Fruit fly (Drosophila melanogaster): ENCODE measurements around the gene primo-2.

Gene primo-2

DNA sequence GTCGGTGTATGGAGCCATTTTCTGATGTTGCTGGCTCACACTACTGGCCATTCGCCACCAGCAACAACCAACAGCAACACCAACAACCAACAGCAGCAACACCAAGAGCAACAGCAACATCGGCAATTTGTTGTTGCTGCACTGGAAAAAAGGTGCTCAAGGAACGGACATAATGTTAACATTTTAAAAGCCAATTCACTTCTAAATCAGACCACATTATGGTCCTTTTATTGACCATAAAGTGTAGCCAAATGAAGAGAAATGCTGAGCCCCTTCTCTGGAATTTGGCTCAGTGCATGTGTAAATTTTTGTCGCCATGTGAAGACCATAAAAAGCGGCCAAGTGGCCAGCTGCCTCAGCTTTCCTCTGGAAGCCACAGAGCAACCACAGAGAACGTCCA is 5.2 kb upstream of the primo-2 start (continued):
- TF ChIP-seq salr (GFP tag; optimal IDR thresholded peaks at IDR 0.05) (peak; percentile 64 to 77), CG8632 (GFP tag; optimal IDR thresholded peaks at IDR 0.05) (peak; percentile 57), CG16779 (tag; optimal IDR thresholded peaks at IDR 0.05) (peak; percentile 66), CG31627 (GFP tag; optimal IDR thresholded peaks at IDR 0.05) (peak; percentile 57), CG10669 (GFP tag; optimal IDR thresholded peaks at IDR 0.05) (peak; percentile 70), Ets96B (tag; optimal IDR thresholded peaks at IDR 0.05) (peak; percentile 64), fd59A (GFP tag; optimal IDR thresholded peaks at IDR 0.05) (peak; percentile 66), CG11294 (GFP tag; IDR thresholded peaks at IDR 0.05) (peak; percentile 86), Lpt (GFP tag; optimal IDR thresholded peaks at IDR 0.05) (peak; percentile 86), CG4318 (GFP tag; optimal IDR thresholded peaks at IDR 0.05) (peak; percentile 87), CG15336 (GFP tag; IDR thresholded peaks at IDR 0.05) (peak; percentile 93), vri (GFP tag; optimal IDR thresholded peaks at IDR 0.05) (no peak), esn (GFP tag; optimal IDR thresholded peaks at IDR 0.05) (peak; percentile 70), Blimp-1 (GFP tag; optimal IDR thresholded peaks at IDR 0.05) (no peak), fd85E (GFP tag; optimal IDR thresholded peaks at IDR 0.05) (peak; percentile 4), CG7368 (GFP tag; optimal IDR thresholded peaks at IDR 0.05) (peak; percentile 68), CG11762 (GFP tag; optimal IDR thresholded peaks at IDR 0.05; ENCODE audit: insufficient read depth) (peak; percentile 64), spab (GFP tag; optimal IDR thresholded peaks at IDR 0.05) (peak; percentile 64), Gug (GFP tag; IDR thresholded peaks at IDR 0.05) (peak; percentile 92), Sox102F (GFP tag; optimal IDR thresholded peaks at IDR 0.05) (peak; percentile 49), lz (GFP tag; optimal IDR thresholded peaks at IDR 0.05) (peak; percentile 73), CG8319 (GFP tag; optimal IDR thresholded peaks at IDR 0.05) (peak; percentile 56), CG6854 (GFP tag; optimal IDR thresholded peaks at IDR 0.05) (no peak), CG3919 (GFP tag; optimal IDR thresholded peaks at IDR 0.05) (peak; percentile 85), dac (GFP tag; optimal IDR thresholded peaks at IDR 0.05) (peak; percentile 88), CG6792 (GFP tag; optimal IDR thresholded peaks at IDR 0.05) (peak; percentile 81), CG9139 (GFP tag; optimal IDR thresholded peaks at IDR 0.05) (peak; percentile 13), eg (GFP tag; IDR thresholded peaks at IDR 0.05) (peak; percentile 96), Eip93F (GFP tag; optimal IDR thresholded peaks at IDR 0.05) (no peak), CG34406 (GFP tag; optimal IDR thresholded peaks at IDR 0.05) (peak; percentile 51), topi (GFP tag; optimal IDR thresholded peaks at IDR 0.05) (peak; percentile 59), OdsH (GFP tag; optimal IDR thresholded peaks at IDR 0.05) (peak; percentile 87), dsx (GFP tag; optimal IDR thresholded peaks at IDR 0.05; ENCODE audit: poor library complexity, severe bottlenecking) (peak; percentile 70), Hr38 (GFP tag; optimal IDR thresholded peaks at IDR 0.05) (peak; percentile 64), acj6 (GFP tag; optimal IDR thresholded peaks at IDR 0.05) (peak; percentile 80)

DNA sequence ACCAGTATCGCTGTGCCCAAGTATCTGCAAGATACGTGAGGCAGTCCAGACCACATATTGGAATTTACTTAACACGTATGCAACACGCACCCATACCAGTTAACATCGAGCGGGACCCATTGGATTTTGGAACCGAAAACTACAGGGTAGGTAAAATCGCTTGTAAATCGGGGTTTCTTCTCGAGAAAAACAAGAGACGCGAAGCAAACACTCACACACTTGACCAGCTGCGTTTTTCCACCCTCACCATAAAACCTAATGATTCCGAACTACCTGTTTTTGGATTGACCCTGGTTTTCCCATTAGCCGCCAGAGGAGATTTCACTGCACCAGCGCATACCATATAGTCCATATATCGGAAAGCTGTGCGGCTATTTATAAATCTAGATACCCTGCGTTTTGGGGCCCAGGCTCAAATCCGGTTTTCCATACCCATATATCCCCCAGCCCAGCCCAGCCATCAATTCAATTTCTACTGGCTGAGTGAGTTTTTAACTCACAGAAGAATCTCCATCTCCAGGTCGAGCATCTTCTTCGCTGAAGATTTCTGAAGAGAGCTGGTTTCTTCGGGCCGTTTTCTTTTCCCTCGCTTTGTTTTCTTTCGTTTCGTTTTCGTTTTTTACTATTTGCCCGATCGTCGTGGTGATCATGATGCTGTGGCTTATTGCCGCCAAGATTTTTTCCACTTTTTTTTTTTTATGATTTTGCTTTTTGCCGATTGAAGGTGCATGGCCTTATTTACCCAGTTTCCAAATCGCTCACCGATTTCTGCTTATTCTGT is 4.2 kb upstream of the primo-2 start:
- no peak for TF ChIP-seq CG6276 (GFP tag; optimal IDR thresholded peaks at IDR 0.05)
- TF ChIP-seq CG16779 (tag; optimal IDR thresholded peaks at IDR 0.05) = peak; percentile 26
- no peak for TF ChIP-seq CG31627 (GFP tag; optimal IDR thresholded peaks at IDR 0.05)
- TF ChIP-seq Ets96B (tag; optimal IDR thresholded peaks at IDR 0.05) = peak; percentile 38
- peak; percentile 63; the same call in 1 of the 3 replicates for TF ChIP-seq CG6163 (GFP tag; IDR thresholded peaks at IDR 0.05)
- peak; percentile 45; the same call in 1 of the 3 replicates for TF ChIP-seq eg (GFP tag; IDR thresholded peaks at IDR 0.05)
- no peak for TF ChIP-seq CG8319 (GFP tag; optimal IDR thresholded peaks at IDR 0.05)
- TF ChIP-seq CG6854 (GFP tag; optimal IDR thresholded peaks at IDR 0.05) = no peak
- peak; percentile 5 for TF ChIP-seq Met (GFP tag; optimal IDR thresholded peaks at IDR 0.05)
- peak; percentile 66 for TF ChIP-seq CG9139 (GFP tag; optimal IDR thresholded peaks at IDR 0.05)
- peak in 1 of 2 experiments; percentile 1 for TF ChIP-seq salr (GFP tag; optimal IDR thresholded peaks at IDR 0.05)
- TF ChIP-seq Eip78C (GFP tag) = peak; percentile 19
- no peak for TF ChIP-seq CG8632 (GFP tag; optimal IDR thresholded peaks at IDR 0.05)
- peak; percentile 54 for TF ChIP-seq spab (GFP tag; optimal IDR thresholded peaks at IDR 0.05)
- no peak for TF ChIP-seq esn (GFP tag; optimal IDR thresholded peaks at IDR 0.05)
- peak; percentile 29 for TF ChIP-seq CG3032 (tag; optimal IDR thresholded peaks at IDR 0.05)
- no peak for TF ChIP-seq fd59A (GFP tag; optimal IDR thresholded peaks at IDR 0.05)
- no peak for TF ChIP-seq CG11294 (GFP tag; IDR thresholded peaks at IDR 0.05)
- peak; percentile 21; the same call in 1 of the 3 replicates for TF ChIP-seq CG8119 (GFP tag; IDR thresholded peaks at IDR 0.05)
- no peak for TF ChIP-seq CG34406 (GFP tag; optimal IDR thresholded peaks at IDR 0.05)
- peak; percentile 67 to 77 for TF ChIP-seq ss (GFP tag; optimal IDR thresholded peaks at IDR 0.05)
- peak; percentile 6 for TF ChIP-seq Lpt (GFP tag; optimal IDR thresholded peaks at IDR 0.05)
- peak; percentile 21 for TF ChIP-seq Eip75B (GFP tag; optimal IDR thresholded peaks at IDR 0.05)
- peak; percentile 55 for TF ChIP-seq dsx (GFP tag; optimal IDR thresholded peaks at IDR 0.05; ENCODE audit: poor library complexity, severe bottlenecking)
- TF ChIP-seq CG6808 (GFP tag; optimal IDR thresholded peaks at IDR 0.05) = peak; percentile 81
